Worm (Caenorhabditis elegans): ENCODE data around the gene ZK512.7.

ce11 chrIII:9177874-9178273 lies 39.4 kb upstream of the ZK512.7 start:
- no peak for TF ChIP-seq nhr-237 (tag; optimal IDR thresholded peaks at IDR 0.05)
- no peak for TF ChIP-seq pha-4 (tag; optimal IDR thresholded peaks at IDR 0.05)
- no peak for TF ChIP-seq ZK546.5 (tag; optimal IDR thresholded peaks at IDR 0.05)
- TF ChIP-seq egl-27 (tag; optimal IDR thresholded peaks at IDR 0.05): no peak
- TF ChIP-seq sea-2 (GFP tag; optimal IDR thresholded peaks at IDR 0.05): no peak
- TF ChIP-seq elt-3 (tag; optimal IDR thresholded peaks at IDR 0.05): no peak
- no peak for TF ChIP-seq ztf-11 (tag; optimal IDR thresholded peaks at IDR 0.05)
- TF ChIP-seq ama-1 (optimal IDR thresholded peaks at IDR 0.05): no peak
- no peak for TF ChIP-seq unc-39 (tag; optimal IDR thresholded peaks at IDR 0.05)
- no peak for TF ChIP-seq aly-2 (tag; optimal IDR thresholded peaks at IDR 0.05)

All from whole organism, L3 larva.